Worm (Caenorhabditis elegans): ENCODE results near the gene rbm-7.

DNA sequence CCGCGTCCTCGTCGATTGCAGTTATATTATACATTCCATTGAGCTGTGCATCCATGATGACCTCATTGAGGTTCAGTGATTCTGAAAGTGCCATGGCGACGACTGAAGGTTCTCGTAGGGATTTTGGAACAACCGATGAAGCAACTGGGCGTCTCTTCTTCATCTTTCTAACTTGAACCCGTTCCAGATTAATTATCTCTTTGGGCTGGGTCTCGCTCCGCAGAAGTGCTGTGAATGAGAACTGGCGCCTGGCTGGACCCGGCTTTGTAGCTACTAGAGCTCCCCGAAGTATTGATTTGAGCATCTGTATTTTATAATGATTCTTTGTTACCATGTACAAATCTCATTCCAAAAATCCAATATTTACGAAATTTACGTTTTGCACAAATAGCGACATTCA is 45.9 kb upstream of the rbm-7 start, which contains the start of gene ZK1010.2:
- TF ChIP-seq W03F9.2 (tag; optimal IDR thresholded peaks at IDR 0.05) (no peak), him-1 (tag; optimal IDR thresholded peaks at IDR 0.05) (no peak), dao-5 (tag; optimal IDR thresholded peaks at IDR 0.05) (no peak)

All from whole organism, L4/young adult.